Fruit fly (Drosophila melanogaster) whole organism, prepupa: ENCODE data around the gene Mettl4.

Experiments
- CG10631 ChIP-seq: fragments of 200-800 bp; sonication (Bioruptor generic); optimal IDR thresholded peaks from 2 replicates; lab custom pipeline; 2016; ENCODE audit warnings: missing biosample characterization, missing genetic modification characterization
- CG11762 ChIP-seq: fragments of 200-800 bp; sonication (Bioruptor generic); optimal IDR thresholded peaks from 3 replicates; lab custom pipeline; 2016; ENCODE audit warnings: missing biosample characterization, missing genetic modification characterization; ENCODE audit not compliant: insufficient read depth
- Eip78C ChIP-seq: fragments of 200-800 bp; sonication (Bioruptor generic); peaks from one replicate; lab custom pipeline; 2016; ENCODE audit warnings: missing biosample characterization, missing genetic modification characterization
- Hr38 ChIP-seq: sonication (Bioruptor generic); optimal IDR thresholded peaks from 2 replicates; lab custom pipeline; 2016; ENCODE audit warnings: missing biosample characterization, missing genetic modification characterization
- Hr4 ChIP-seq: fragments of 200-800 bp; sonication (Bioruptor generic); optimal IDR thresholded peaks from 3 replicates; lab custom pipeline; 2016; ENCODE audit warnings: missing biosample characterization, missing genetic modification characterization
- Met ChIP-seq: fragments of 200-800 bp; sonication (Bioruptor generic); optimal IDR thresholded peaks from 3 replicates; lab custom pipeline; 2016; ENCODE audit warnings: missing biosample characterization, missing genetic modification characterization
- Smox ChIP-seq: fragments of 200-800 bp; sonication (Bioruptor generic); optimal IDR thresholded peaks from 3 replicates; lab custom pipeline; 2016; ENCODE audit warnings: missing biosample characterization, missing genetic modification characterization
- achi ChIP-seq: fragments of 200-800 bp; sonication (Bioruptor generic); optimal IDR thresholded peaks from 3 replicates; lab custom pipeline; 2016; ENCODE audit warnings: missing biosample characterization, missing genetic modification characterization
- acj6 ChIP-seq: fragments of 200-800 bp; sonication (Bioruptor generic); optimal IDR thresholded peaks from 3 replicates; lab custom pipeline; 2016; ENCODE audit warnings: missing biosample characterization, missing genetic modification characterization
- esn ChIP-seq: fragments of 200-800 bp; sonication (Bioruptor generic); optimal IDR thresholded peaks from 2 replicates; lab custom pipeline; 2016; ENCODE audit warnings: missing biosample characterization, mild to moderate bottlenecking, missing genetic modification characterization, moderate library complexity
- salr ChIP-seq, 2 experiments: fragments of 200-800 bp; sonication (Bioruptor generic); optimal IDR thresholded peaks; 3 replicates each; lab custom pipeline; 2016 to 2018; ENCODE audit warnings: missing biosample characterization in 2 of 2, missing genetic modification characterization in 2 of 2, mild to moderate bottlenecking in 1 of 2
- vri ChIP-seq: fragments of 200-800 bp; sonication (Bioruptor generic); optimal IDR thresholded peaks from 3 replicates; lab custom pipeline; 2016; ENCODE audit warnings: missing biosample characterization, mild to moderate bottlenecking, missing genetic modification characterization

- TF ChIP-seq achi (GFP tag; lab: Kevin White, UChicago) (no peak), CG10631 (GFP tag; lab: Kevin White, UChicago) (no peak), acj6 (GFP tag; lab: Kevin White, UChicago) (no peak), Met (no peak), Eip78C (no peak), Hr38 (no peak), Hr4 (no peak), esn (GFP tag; lab: Kevin White, UChicago) (no peak), CG11762 (GFP tag; lab: Kevin White, UChicago) (no peak), vri (GFP tag; lab: Kevin White, UChicago) (no peak), Smox (GFP tag; lab: Kevin White, UChicago) (no peak), salr (GFP tag; optimal IDR thresholded peaks at IDR 0.05; lab: Kevin White, UChicago) (no peak)
These were observed 30.5 kb downstream of the Mettl4 start, which contains the start of gene CG14893 for dm6 chr3R:16620478-16620877.
